Worm (Caenorhabditis elegans): ENCODE measurements around the gene C46A5.1.

- TF ChIP-seq fos-1 (tag; optimal IDR thresholded peaks at IDR 0.05) (no peak), unc-39 (tag; optimal IDR thresholded peaks at IDR 0.05) (no peak), unc-62 (GFP tag; optimal IDR thresholded peaks at IDR 0.05) (no peak), ceh-82 (tag; optimal IDR thresholded peaks at IDR 0.05) (no peak), lin-13 (GFP tag; optimal IDR thresholded peaks at IDR 0.05) (no peak), aly-2 (tag; optimal IDR thresholded peaks at IDR 0.05) (no peak), lin-39 (tag; optimal IDR thresholded peaks at IDR 0.05) (no peak), egl-27 (tag; optimal IDR thresholded peaks at IDR 0.05) (no peak), dmd-4 (tag; optimal IDR thresholded peaks at IDR 0.05) (no peak), zag-1 (tag; optimal IDR thresholded peaks at IDR 0.05) (no peak), gmeb-1 (tag; optimal IDR thresholded peaks at IDR 0.05) (no peak), skn-1 (tag; optimal IDR thresholded peaks at IDR 0.05) (no peak)
Observed at ce11 chrIV:7743539-7743938, 20.2 kb upstream of the C46A5.1 start, which contains the start of gene npr-35.
